Fruit fly (Drosophila melanogaster) whole organism, wandering third instar larva: ENCODE measurements around the gene CG42245.
A peak's percentile ranks its signal among the peaks of the same experiment; 100 is the strongest.

Experiments
- Abd-B ChIP-seq: fragments of >200 bp; optimal IDR thresholded peaks from 2 replicates; lab custom pipeline; 2017; ENCODE audit warnings: missing biosample characterization, missing genetic modification characterization
- Myc ChIP-seq: fragments of >200 bp; optimal IDR thresholded peaks from 2 replicates; lab custom pipeline; 2017
- OdsH ChIP-seq: fragments of 200-800 bp; sonication (Bioruptor generic); optimal IDR thresholded peaks from 2 replicates; lab custom pipeline; 2016; ENCODE audit warnings: missing biosample characterization, mild to moderate bottlenecking, missing genetic modification characterization
- dl ChIP-seq, 2 experiments: fragments of 175-275, 200-275 bp in 1 of 2; fragments of 200-275 bp in 1 of 2; sonication (Bioruptor generic); optimal IDR thresholded peaks; lab custom pipeline; 2018; ENCODE audit warnings: mild to moderate bottlenecking in 2 of 2, missing biosample characterization in 2 of 2, missing genetic modification characterization in 2 of 2, moderate library complexity in 2 of 2; ENCODE audit not compliant: partially characterized antibody in 2 of 2, insufficient read depth in 1 of 2
- dmrt93B ChIP-seq: fragments of 200-800 bp; sonication (Bioruptor generic); optimal IDR thresholded peaks from 2 replicates; lab custom pipeline; 2018; ENCODE audit warnings: missing biosample characterization, mild to moderate bottlenecking, missing genetic modification characterization
- psq ChIP-seq: fragments of 200-800 bp; sonication (Bioruptor generic); optimal IDR thresholded peaks from 3 replicates; lab custom pipeline; 2017; ENCODE audit warnings: missing biosample characterization, mild to moderate bottlenecking, missing genetic modification characterization, moderate library complexity
- rgr ChIP-seq: fragments of 200-800 bp; sonication (Bioruptor generic); optimal IDR thresholded peaks from 3 replicates; lab custom pipeline; 2016; ENCODE audit warnings: missing biosample characterization, mild to moderate bottlenecking, missing genetic modification characterization

DNA sequence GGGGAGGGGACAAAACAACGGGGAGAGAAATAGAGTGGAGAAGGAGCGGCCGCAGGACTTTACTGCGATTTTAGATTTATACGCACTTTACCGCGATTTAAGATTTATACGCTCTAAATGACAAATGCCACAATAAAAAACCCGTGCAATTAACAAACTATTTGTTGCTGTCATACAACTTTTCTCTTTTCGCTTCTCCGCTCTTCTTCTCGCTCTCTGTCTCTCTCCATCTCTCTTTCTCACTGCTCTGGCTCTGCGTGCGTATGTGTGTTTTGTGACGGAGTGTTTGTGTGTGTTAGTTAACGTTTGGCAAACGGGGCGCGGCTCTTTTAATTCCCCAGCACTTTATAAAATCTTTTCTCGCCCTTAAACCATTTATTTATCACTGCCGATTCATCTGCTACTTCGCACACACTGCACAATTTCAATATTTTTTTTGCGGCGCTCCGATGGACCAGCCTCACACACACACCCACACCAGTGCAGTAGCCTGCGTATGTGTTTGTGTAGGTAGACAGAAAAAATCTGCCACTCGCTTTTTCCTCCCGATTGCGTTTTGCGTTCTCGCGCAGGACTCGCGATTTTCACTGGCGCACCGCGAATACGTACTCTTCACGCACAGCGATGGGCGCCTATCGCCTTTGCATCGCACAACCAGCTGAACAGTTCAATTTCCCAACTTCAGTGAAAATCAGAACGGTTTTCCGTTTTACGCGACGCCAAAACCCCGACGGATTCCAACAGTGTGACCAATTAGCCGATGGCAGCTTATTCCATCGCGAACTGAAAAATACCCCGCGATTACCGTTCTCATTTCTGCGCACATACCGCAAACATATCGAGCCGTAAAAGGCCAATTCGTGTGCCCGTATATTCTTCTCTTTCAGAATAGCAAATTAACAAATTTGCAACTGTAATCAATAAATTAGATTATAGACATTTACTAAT lies 45.4 kb upstream of the CG42245 start, which contains the start of gene msn:
- peak; percentile 14 for TF ChIP-seq rgr (GFP tag; lab: Kevin White, UChicago)
- peak; percentile 9 to 81 for TF ChIP-seq dl (GFP tag; optimal IDR thresholded peaks at IDR 0.05; lab: Kevin White, UChicago; ENCODE audit: insufficient read depth in 1 of 2, partially characterized antibody in 2 of 2)
- no peak for TF ChIP-seq dmrt93B (GFP tag; lab: Kevin White, UChicago)
- no peak for TF ChIP-seq Myc (lab: Kevin White, UChicago)
- peak; percentile 59 for TF ChIP-seq psq (GFP tag; lab: Kevin White, UChicago)
- no peak for TF ChIP-seq Abd-B (GFP tag; lab: Kevin White, UChicago)
- TF ChIP-seq OdsH = no peak
